Fruit fly (Drosophila melanogaster): ENCODE data around the gene dnt.

The dnt gene

dm6 chr2L:19363530-19363929, 503 bp upstream of the dnt start (continued):
- TF ChIP-seq NK7.1 (GFP tag; optimal IDR thresholded peaks at IDR 0.05) = no peak
- peak; percentile 4 for TF ChIP-seq CG18262 (tag; optimal IDR thresholded peaks at IDR 0.05)
- peak; percentile 23 for TF ChIP-seq CG2120 (GFP tag; optimal IDR thresholded peaks at IDR 0.05)
- no peak for TF ChIP-seq ab (GFP tag; optimal IDR thresholded peaks at IDR 0.05)
- peak in 1 of 2 experiments; percentile 65 for TF ChIP-seq eve (GFP tag; optimal IDR thresholded peaks at IDR 0.05)
- peak; percentile 36 for TF ChIP-seq CG33557 (GFP tag; optimal IDR thresholded peaks at IDR 0.05)
- peak; percentile 20 for TF ChIP-seq CG4707 (GFP tag; optimal IDR thresholded peaks at IDR 0.05)
- TF ChIP-seq nau (GFP tag; optimal IDR thresholded peaks at IDR 0.05) = no peak
- peak; percentile 53; the same call in 1 of the 3 replicates for TF ChIP-seq CG11456 (GFP tag; IDR thresholded peaks at IDR 0.05)
- peak; percentile 19 for TF ChIP-seq CG12659 (GFP tag; optimal IDR thresholded peaks at IDR 0.05)
- peak; percentile 16 for TF ChIP-seq psq (GFP tag; optimal IDR thresholded peaks at IDR 0.05)
- TF ChIP-seq crp (GFP tag; optimal IDR thresholded peaks at IDR 0.05) = peak in 1 of 2 experiments; percentile 30
- TF ChIP-seq CG4424 (GFP tag; optimal IDR thresholded peaks at IDR 0.05) = no peak
- TF ChIP-seq CG1024 (GFP tag; IDR thresholded peaks at IDR 0.05) = no peak
- TF ChIP-seq CG2875 (GFP tag; optimal IDR thresholded peaks at IDR 0.05) = peak; percentile 12
- peak; percentile 5 for TF ChIP-seq grau (tag; optimal IDR thresholded peaks at IDR 0.05)
- peak; percentile 87 for TF ChIP-seq CG11504 (tag; optimal IDR thresholded peaks at IDR 0.05)
- no peak for TF ChIP-seq slp2 (GFP tag; optimal IDR thresholded peaks at IDR 0.05)
- no peak for TF ChIP-seq vfl (GFP tag; optimal IDR thresholded peaks at IDR 0.05)
- peak; percentile 93 for TF ChIP-seq CTCF (GFP tag; optimal IDR thresholded peaks at IDR 0.05)
- TF ChIP-seq Xbp1 (GFP tag; optimal IDR thresholded peaks at IDR 0.05) = peak; percentile 29
- no peak for TF ChIP-seq CG11723 (GFP tag; optimal IDR thresholded peaks at IDR 0.05)
- TF ChIP-seq row (GFP tag; IDR thresholded peaks at IDR 0.05) = peak; percentile 77
- TF ChIP-seq CG14710 (tag; optimal IDR thresholded peaks at IDR 0.05) = peak; percentile 5
- peak; percentile 10; the same call in 1 of the 2 replicates for TF ChIP-seq Rfx (GFP tag; IDR thresholded peaks at IDR 0.05)
- peak; percentile 7 for TF ChIP-seq gcm (GFP tag; optimal IDR thresholded peaks at IDR 0.05)
- peak; percentile 72 for TF ChIP-seq sens (GFP tag)
- TF ChIP-seq D19A (tag; optimal IDR thresholded peaks at IDR 0.05) = peak; percentile 20
- TF ChIP-seq trem (tag; optimal IDR thresholded peaks at IDR 0.05) = peak; percentile 6
- TF ChIP-seq sima (GFP tag; optimal IDR thresholded peaks at IDR 0.05) = no peak
- TF ChIP-seq lilli (GFP tag; optimal IDR thresholded peaks at IDR 0.05) = peak; percentile 25

- TF ChIP-seq sd (tag; optimal IDR thresholded peaks at IDR 0.05) (peak; percentile 67), CG14014 (GFP tag; IDR thresholded peaks at IDR 0.05) (no peak), nmo (GFP tag; optimal IDR thresholded peaks at IDR 0.05) (peak; percentile 32), crol (GFP tag; IDR thresholded peaks at IDR 0.05) (peak; percentile 69), az2 (GFP tag; optimal IDR thresholded peaks at IDR 0.05) (peak; percentile 2), bsh (GFP tag; optimal IDR thresholded peaks at IDR 0.05) (peak; percentile 1 to 17), lola (GFP tag; optimal IDR thresholded peaks at IDR 0.05) (peak in 1 of 3 experiments; percentile 11), wor (GFP tag; IDR thresholded peaks at IDR 0.05) (no peak), dmrt99B (tag; optimal IDR thresholded peaks at IDR 0.05) (peak; percentile 38), Trl (optimal IDR thresholded peaks at IDR 0.05) (peak in 1 of 2 experiments; percentile 7), Trl (GFP tag; optimal IDR thresholded peaks at IDR 0.05) (no peak), zfh1 (GFP tag; IDR thresholded peaks at IDR 0.05) (0 out of 3 replicates have a peak, but pooled peaks have one; percentile 17), Hr51 (GFP tag; optimal IDR thresholded peaks at IDR 0.05) (peak in 1 of 2 experiments; percentile 1), CG4707 (GFP tag; optimal IDR thresholded peaks at IDR 0.05) (peak; percentile 63), Drgx (GFP tag; IDR thresholded peaks at IDR 0.05) (peak; percentile 53; the same call in 1 of the 2 replicates), jing (GFP tag; optimal IDR thresholded peaks at IDR 0.05) (peak; percentile 4), PHDP (tag; optimal IDR thresholded peaks at IDR 0.05) (peak; percentile 24), CG15696 (tag; optimal IDR thresholded peaks at IDR 0.05) (no peak), CG13424 (tag; optimal IDR thresholded peaks at IDR 0.05) (no peak), CG12155 (GFP tag; optimal IDR thresholded peaks at IDR 0.05) (peak; percentile 17), Oli (tag; optimal IDR thresholded peaks at IDR 0.05) (peak; percentile 13), CG15073 (GFP tag; optimal IDR thresholded peaks at IDR 0.05) (no peak)
These were observed 1.3 kb downstream of the dnt start for dm6 chr2L:19361632-19362142.

All from whole organism, embryonic.